Fruit fly (Drosophila melanogaster) whole organism, adult: ENCODE results near the gene CG11710.
A peak's percentile ranks its signal among the peaks of the same experiment; 100 is the strongest.

Source experiments
- CG11617 ChIP-seq: fragments of 200-800 bp; sonication (Bioruptor generic); optimal IDR thresholded peaks from 2 replicates; lab custom pipeline; 2017; ENCODE audit warnings: mild to moderate bottlenecking, missing biosample characterization, missing genetic modification reagents, missing genetic modification characterization
- CG12768 ChIP-seq: fragments of 200-800 bp; sonication (Bioruptor generic); optimal IDR thresholded peaks from 2 replicates; lab custom pipeline; 2017; ENCODE audit warnings: missing biosample characterization, missing genetic modification characterization, mild to moderate bottlenecking, moderate library complexity, missing genetic modification reagents
- CG14711 ChIP-seq: fragments of 200-800 bp; sonication (Bioruptor generic); optimal IDR thresholded peaks from 2 replicates; lab custom pipeline; 2018; ENCODE audit warnings: missing biosample characterization, mild to moderate bottlenecking, missing genetic modification characterization, moderate library complexity
- CG1620 ChIP-seq: fragments of 200-800 bp; sonication (Bioruptor generic); optimal IDR thresholded peaks from 2 replicates; lab custom pipeline; 2016; ENCODE audit warnings: missing biosample characterization, missing genetic modification characterization
- CG33017 ChIP-seq: fragments of 200-800 bp; sonication (Bioruptor generic); optimal IDR thresholded peaks from 2 replicates; lab custom pipeline; 2018; ENCODE audit warnings: missing biosample characterization, mild to moderate bottlenecking, missing genetic modification characterization, moderate library complexity
- CG5204 ChIP-seq: fragments of 200-800 bp; sonication (Bioruptor generic); optimal IDR thresholded peaks from 2 replicates; lab custom pipeline; 2016; ENCODE audit warnings: missing biosample characterization, missing genetic modification characterization
- CG7045 ChIP-seq: fragments of 200-800 bp; sonication (Bioruptor generic); optimal IDR thresholded peaks from 2 replicates; lab custom pipeline; 2017; ENCODE audit warnings: missing biosample characterization, mild to moderate bottlenecking, missing genetic modification characterization
- CG7101 ChIP-seq: fragments of 200-800 bp; sonication (Bioruptor generic); optimal IDR thresholded peaks from 2 replicates; lab custom pipeline; 2018; ENCODE audit warnings: missing biosample characterization, mild to moderate bottlenecking, missing genetic modification characterization, moderate library complexity
- Clk ChIP-seq: fragments of 200-800 bp; sonication (Bioruptor generic); optimal IDR thresholded peaks from 2 replicates; lab custom pipeline; 2017; ENCODE audit warnings: missing biosample characterization, missing genetic modification characterization
- Crg-1 ChIP-seq: fragments of 200-800 bp; sonication (Bioruptor generic); optimal IDR thresholded peaks from 2 replicates; lab custom pipeline; 2016; ENCODE audit warnings: missing biosample characterization, missing genetic modification characterization
- Hr96 ChIP-seq: fragments of 200-800 bp; sonication (Bioruptor generic); optimal IDR thresholded peaks from 2 replicates; lab custom pipeline; 2016; ENCODE audit warnings: missing biosample characterization, missing genetic modification characterization
- Mnt ChIP-seq: fragments of 200-800 bp; sonication (Bioruptor generic); optimal IDR thresholded peaks from 2 replicates; lab custom pipeline; 2016; ENCODE audit warnings: missing biosample characterization, mild to moderate bottlenecking, missing genetic modification characterization
- bab1 ChIP-seq: fragments of 200-800 bp; sonication (Bioruptor generic); optimal IDR thresholded peaks from 3 replicates; lab custom pipeline; 2019; ENCODE audit warnings: missing biosample characterization, mild to moderate bottlenecking, missing genetic modification characterization, moderate library complexity
- cic ChIP-seq: fragments of 200-800 bp; sonication (Bioruptor generic); optimal IDR thresholded peaks from 2 replicates; lab custom pipeline; 2017; ENCODE audit warnings: missing biosample characterization, mild to moderate bottlenecking, missing genetic modification characterization, moderate library complexity
- cnc ChIP-seq, 2 experiments: fragments of >200 bp; optimal IDR thresholded peaks; 2 replicates each; lab custom pipeline; 2017
- kay ChIP-seq: fragments of 200-800 bp; sonication (Bioruptor generic); peaks from one replicate; lab custom pipeline; 2016; ENCODE audit warnings: missing biosample characterization, missing genetic modification characterization, borderline replicate concordance
- ovo ChIP-seq: fragments of 200-800 bp; sonication (Bioruptor generic); optimal IDR thresholded peaks from 2 replicates; lab custom pipeline; 2016; ENCODE audit warnings: missing biosample characterization, missing genetic modification characterization
- pad ChIP-seq: fragments of 200-800 bp; sonication (Bioruptor generic); optimal IDR thresholded peaks from 3 replicates; lab custom pipeline; 2017; ENCODE audit warnings: missing biosample characterization, missing genetic modification characterization, mild to moderate bottlenecking, moderate library complexity, missing genetic modification reagents
- tj ChIP-seq: fragments of 200-800 bp; sonication (Bioruptor generic); optimal IDR thresholded peaks from 3 replicates; lab custom pipeline; 2017; ENCODE audit warnings: missing biosample characterization, mild to moderate bottlenecking, missing genetic modification characterization, moderate library complexity
- toe ChIP-seq: fragments of 200-800 bp; sonication (Bioruptor generic); optimal IDR thresholded peaks from 2 replicates; lab custom pipeline; 2016; ENCODE audit warnings: missing biosample characterization, missing genetic modification characterization

CG11710 gene

dm6 chrX:20433345-20434332 is 4.2 kb upstream of the CG11710 start, which contains the start of gene CG1695:
CG1695 (plus strand) TSS chrX:20433950.
- TF ChIP-seq CG5204 (GFP tag; lab: Kevin White, UChicago), result peak; percentile 40
- no peak for TF ChIP-seq Crg-1 (GFP tag; lab: Kevin White, UChicago)
- peak; percentile 29 for TF ChIP-seq toe (GFP tag; lab: Kevin White, UChicago)
- peak; percentile 5 for TF ChIP-seq CG7045
- TF ChIP-seq cnc (optimal IDR thresholded peaks at IDR 0.05; lab: Kevin White, UChicago), result no peak
- TF ChIP-seq CG14711, result peak; percentile 64
- no peak for TF ChIP-seq pad (GFP tag; lab: Kevin White, UChicago)

DNA sequence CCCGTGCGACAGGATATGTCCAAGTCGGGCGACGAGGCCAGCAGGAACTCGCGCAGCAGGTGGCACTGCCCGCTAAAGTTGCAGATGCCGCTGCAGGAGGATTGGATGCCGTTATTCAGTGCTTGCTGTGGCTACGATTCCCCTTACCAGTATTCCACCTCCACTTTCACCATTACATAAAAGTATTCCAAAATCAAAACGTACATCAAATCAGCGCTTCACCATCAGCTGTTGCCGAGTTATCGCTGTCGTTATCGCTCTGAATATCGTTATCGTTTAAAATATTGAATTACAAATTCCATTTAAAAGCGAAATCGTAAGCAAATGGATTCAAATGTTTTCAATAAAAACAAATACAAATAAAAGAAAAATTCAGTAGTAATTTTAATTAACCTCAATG is 2.7 kb downstream of the CG11710 start, which contains the start of gene CG15456:
TSS of gene CG15456 (minus strand) at position 225 of the 400 bp plus-strand sequence.
- TF ChIP-seq bab1 (GFP tag; lab: Kevin White, UChicago) (peak; percentile 16), CG7045 (no peak)

- TF ChIP-seq CG7101 (tag; lab: Kevin White, UChicago) (peak; percentile 21), Hr96 (no peak), Crg-1 (GFP tag; lab: Kevin White, UChicago) (peak; percentile 41), CG33017 (tag; lab: Kevin White, UChicago) (no peak), tj (GFP tag; lab: Kevin White, UChicago) (peak; percentile 23), CG12768 (GFP tag; lab: Kevin White, UChicago) (no peak), toe (GFP tag; lab: Kevin White, UChicago) (peak; percentile 71), pad (GFP tag; lab: Kevin White, UChicago) (no peak), CG11617 (GFP tag; lab: Kevin White, UChicago) (peak; percentile 7), CG7045 (no peak), cic (no peak), CG1620 (peak; percentile 45), CG5204 (GFP tag; lab: Kevin White, UChicago) (no peak), cnc (optimal IDR thresholded peaks at IDR 0.05; lab: Kevin White, UChicago) (no peak), Mnt (GFP tag; lab: Kevin White, UChicago) (peak; percentile 51), kay (GFP tag; lab: Kevin White, UChicago) (no peak), CG14711 (peak; percentile 26), Clk (no peak), bab1 (GFP tag; lab: Kevin White, UChicago) (peak; percentile 5), ovo (peak; percentile 26)
These were observed 5.7 kb downstream of the CG11710 start, which contains the start of the genes Pp4-19C and cactin for dm6 chrX:20423747-20424165. Pp4-19C (minus strand) TSS chrX:20424002. cactin (plus strand) TSS chrX:20424069.

dm6 chrX:20423158-20423557 is 6.3 kb downstream of the CG11710 start:
- no peak for TF ChIP-seq CG5204 (GFP tag; lab: Kevin White, UChicago)
- no peak for TF ChIP-seq cnc (optimal IDR thresholded peaks at IDR 0.05; lab: Kevin White, UChicago)
- no peak for TF ChIP-seq ovo
- no peak for TF ChIP-seq CG11617 (GFP tag; lab: Kevin White, UChicago)

DNA sequence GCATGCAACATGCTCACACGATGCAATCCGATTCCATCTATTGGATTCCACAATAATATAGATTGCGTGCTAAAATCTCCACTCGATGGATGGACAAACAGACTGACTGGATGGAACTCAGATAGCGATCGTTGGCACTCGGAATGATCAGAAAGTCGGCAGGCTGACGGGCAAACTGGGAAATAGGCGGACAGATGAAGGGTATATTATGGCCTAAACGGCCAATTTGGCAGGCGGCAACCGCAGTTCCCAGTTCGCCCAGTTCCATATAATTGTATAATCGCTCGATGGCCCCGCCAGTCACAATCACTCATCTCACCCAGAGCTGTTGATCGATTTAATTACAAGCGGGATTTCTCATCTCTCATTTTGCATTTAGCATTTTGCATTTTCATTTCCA is 10.2 kb downstream of the CG11710 start, which contains the start of gene Obp19d:
TSS of gene Obp19d (plus strand) at position 301 of the 400 bp plus-strand sequence.
- TF ChIP-seq CG7045 (no peak), CG1620 (no peak), toe (GFP tag; lab: Kevin White, UChicago) (no peak), CG5204 (GFP tag; lab: Kevin White, UChicago) (no peak), CG33017 (tag; lab: Kevin White, UChicago) (no peak), ovo (no peak)

dm6 chrX:20418864-20419263 is 10.6 kb downstream of the CG11710 start, which contains the start of gene Obp19c:
Obp19c (minus strand) TSS chrX:20418964.
- TF ChIP-seq tj (GFP tag; lab: Kevin White, UChicago) (peak; percentile 3), CG7045 (no peak)

- TF ChIP-seq ovo, result no peak
- TF ChIP-seq CG7101 (tag; lab: Kevin White, UChicago), result no peak
- TF ChIP-seq CG12768 (GFP tag; lab: Kevin White, UChicago), result no peak
- no peak for TF ChIP-seq Clk
- TF ChIP-seq Crg-1 (GFP tag; lab: Kevin White, UChicago), result no peak
- no peak for TF ChIP-seq Hr96
- no peak for TF ChIP-seq cnc (optimal IDR thresholded peaks at IDR 0.05; lab: Kevin White, UChicago)
- no peak for TF ChIP-seq tj (GFP tag; lab: Kevin White, UChicago)
- TF ChIP-seq CG14711, result no peak
- no peak for TF ChIP-seq CG11617 (GFP tag; lab: Kevin White, UChicago)
- no peak for TF ChIP-seq bab1 (GFP tag; lab: Kevin White, UChicago)
- TF ChIP-seq CG1620, result no peak
- TF ChIP-seq CG5204 (GFP tag; lab: Kevin White, UChicago), result no peak
- no peak for TF ChIP-seq toe (GFP tag; lab: Kevin White, UChicago)
- TF ChIP-seq pad (GFP tag; lab: Kevin White, UChicago), result no peak
- TF ChIP-seq CG33017 (tag; lab: Kevin White, UChicago), result no peak
These were observed 13.0 kb downstream of the CG11710 start, which contains the start of gene Obp19b for dm6 chrX:20416433-20416832. Obp19b (plus strand) TSS chrX:20416733.
